Worm (Caenorhabditis elegans): ENCODE data around the gene C24A3.1.

Gene C24A3.1

ce11 chrX:8998809-8999208, at the start of gene C24A3.1:
Gene C24A3.1 (plus strand): TSS chrX:8999071.
- no peak for TF ChIP-seq hmbx-1 (tag; optimal IDR thresholded peaks at IDR 0.05)
- no peak for TF ChIP-seq hnd-1 (tag; optimal IDR thresholded peaks at IDR 0.05)
- no peak for TF ChIP-seq aly-1 (tag; optimal IDR thresholded peaks at IDR 0.05)
- TF ChIP-seq ama-1 (optimal IDR thresholded peaks at IDR 0.05) = no peak
- no peak for TF ChIP-seq tra-4 (tag; optimal IDR thresholded peaks at IDR 0.05)

DNA sequence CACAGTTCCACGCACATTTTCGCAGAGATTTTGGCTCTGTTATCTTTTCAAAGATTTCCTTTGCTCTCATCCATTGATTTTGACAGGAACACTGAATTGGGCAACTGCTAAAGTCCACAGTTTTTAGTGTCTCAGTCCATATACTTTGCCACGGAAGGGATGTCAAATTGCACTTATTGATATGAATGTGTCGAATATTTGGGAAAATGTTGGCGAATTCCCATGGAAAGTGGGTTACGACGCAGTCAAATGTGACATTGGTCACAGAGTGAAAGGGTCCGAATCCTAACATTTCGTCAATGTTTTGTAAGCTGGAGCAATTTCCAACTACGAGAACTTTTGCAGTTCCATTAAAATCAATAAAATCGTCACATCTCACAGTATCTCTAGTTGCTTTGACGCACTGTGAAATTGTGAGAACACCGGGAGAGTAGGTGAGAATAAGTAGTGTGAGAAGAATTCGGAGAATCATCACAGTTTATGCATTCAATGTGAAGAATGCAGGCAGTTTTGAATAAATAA, 48.3 kb upstream of the C24A3.1 start, which contains the start of gene trk-1:
TSS of gene trk-1 (minus strand) at position 472 of the 522 bp plus-strand sequence.
- TF ChIP-seq scrt-1 (GFP tag; IDR thresholded peaks at IDR 0.05) (no peak), tbx-37 (GFP tag; conservative IDR thresholded peaks at IDR 0.05) (no peak), hmbx-1 (tag; optimal IDR thresholded peaks at IDR 0.05) (no peak), F13C5.2 (tag; optimal IDR thresholded peaks at IDR 0.05) (no peak), ceh-13 (GFP tag; optimal IDR thresholded peaks at IDR 0.05) (no peak), pes-1 (GFP tag; IDR thresholded peaks at IDR 0.05) (no peak), tra-4 (tag; optimal IDR thresholded peaks at IDR 0.05) (no peak), ama-1 (optimal IDR thresholded peaks at IDR 0.05) (no peak), hnd-1 (tag; optimal IDR thresholded peaks at IDR 0.05) (no peak), sea-1 (GFP tag; conservative IDR thresholded peaks at IDR 0.05) (no peak), ceh-36 (tag; optimal IDR thresholded peaks at IDR 0.05) (no peak), aly-1 (tag; optimal IDR thresholded peaks at IDR 0.05) (no peak), ets-7 (tag; optimal IDR thresholded peaks at IDR 0.05) (no peak), tbx-11 (GFP tag; IDR thresholded peaks at IDR 0.05) (no peak)

- TF ChIP-seq ceh-13 (GFP tag; optimal IDR thresholded peaks at IDR 0.05) = no peak
- no peak for TF ChIP-seq hmg-4 (GFP tag; optimal IDR thresholded peaks at IDR 0.05)
- TF ChIP-seq tra-4 (tag; optimal IDR thresholded peaks at IDR 0.05) = no peak
- TF ChIP-seq hnd-1 (tag; optimal IDR thresholded peaks at IDR 0.05) = no peak
- TF ChIP-seq ceh-36 (tag; optimal IDR thresholded peaks at IDR 0.05) = no peak
- no peak for TF ChIP-seq ets-7 (tag; optimal IDR thresholded peaks at IDR 0.05)
- no peak for TF ChIP-seq sea-1 (GFP tag; conservative IDR thresholded peaks at IDR 0.05)
- no peak for TF ChIP-seq B0310.2 (tag; optimal IDR thresholded peaks at IDR 0.05)
- no peak for TF ChIP-seq tbx-37 (GFP tag; conservative IDR thresholded peaks at IDR 0.05)
- TF ChIP-seq flt-1 (GFP tag; IDR thresholded peaks at IDR 0.05) = no peak
These were observed 46.9 kb upstream of the C24A3.1 start for ce11 chrX:8952007-8952406.

DNA sequence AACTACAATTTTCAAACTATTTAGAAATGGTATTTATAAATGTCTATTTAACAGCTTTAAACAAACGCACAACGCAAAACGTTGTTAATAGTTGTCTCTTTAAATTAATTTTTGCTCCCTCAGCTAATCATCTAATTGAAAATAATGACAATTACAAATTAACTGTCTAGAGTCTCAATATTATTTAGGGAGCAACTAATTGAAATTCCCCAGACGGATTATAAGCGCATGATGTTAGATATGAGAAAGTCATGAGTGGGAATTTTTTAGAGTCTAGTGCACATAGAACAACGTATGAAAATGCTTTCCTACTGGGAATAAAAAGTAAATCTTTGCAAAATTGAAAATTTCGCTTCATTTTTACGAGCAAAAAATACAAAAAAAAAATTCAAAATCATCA, 45.9 kb upstream of the C24A3.1 start:
- TF ChIP-seq tra-4 (tag; optimal IDR thresholded peaks at IDR 0.05) (no peak), flt-1 (GFP tag; IDR thresholded peaks at IDR 0.05) (no peak), ceh-36 (tag; optimal IDR thresholded peaks at IDR 0.05) (no peak), ama-1 (optimal IDR thresholded peaks at IDR 0.05) (no peak), F13C5.2 (tag; optimal IDR thresholded peaks at IDR 0.05) (no peak), aly-1 (tag; optimal IDR thresholded peaks at IDR 0.05) (no peak), sea-1 (GFP tag; conservative IDR thresholded peaks at IDR 0.05) (no peak), hnd-1 (tag; optimal IDR thresholded peaks at IDR 0.05) (no peak), ceh-13 (GFP tag; optimal IDR thresholded peaks at IDR 0.05) (no peak), tbx-11 (GFP tag; IDR thresholded peaks at IDR 0.05) (no peak), tbx-37 (GFP tag; conservative IDR thresholded peaks at IDR 0.05) (no peak), scrt-1 (GFP tag; IDR thresholded peaks at IDR 0.05) (no peak), B0310.2 (tag; optimal IDR thresholded peaks at IDR 0.05) (no peak), hmbx-1 (tag; optimal IDR thresholded peaks at IDR 0.05) (no peak), ets-7 (tag; optimal IDR thresholded peaks at IDR 0.05) (no peak), hmg-4 (GFP tag; optimal IDR thresholded peaks at IDR 0.05) (no peak)

ce11 chrX:8955808-8956207, 43.1 kb upstream of the C24A3.1 start:
- TF ChIP-seq hnd-1 (tag; optimal IDR thresholded peaks at IDR 0.05) (no peak), hmg-4 (GFP tag; optimal IDR thresholded peaks at IDR 0.05) (no peak), hmbx-1 (tag; optimal IDR thresholded peaks at IDR 0.05) (no peak), sea-1 (GFP tag; conservative IDR thresholded peaks at IDR 0.05) (no peak), B0310.2 (tag; optimal IDR thresholded peaks at IDR 0.05) (no peak), tra-4 (tag; optimal IDR thresholded peaks at IDR 0.05) (no peak), flt-1 (GFP tag; IDR thresholded peaks at IDR 0.05) (no peak), scrt-1 (GFP tag; IDR thresholded peaks at IDR 0.05) (no peak)

DNA sequence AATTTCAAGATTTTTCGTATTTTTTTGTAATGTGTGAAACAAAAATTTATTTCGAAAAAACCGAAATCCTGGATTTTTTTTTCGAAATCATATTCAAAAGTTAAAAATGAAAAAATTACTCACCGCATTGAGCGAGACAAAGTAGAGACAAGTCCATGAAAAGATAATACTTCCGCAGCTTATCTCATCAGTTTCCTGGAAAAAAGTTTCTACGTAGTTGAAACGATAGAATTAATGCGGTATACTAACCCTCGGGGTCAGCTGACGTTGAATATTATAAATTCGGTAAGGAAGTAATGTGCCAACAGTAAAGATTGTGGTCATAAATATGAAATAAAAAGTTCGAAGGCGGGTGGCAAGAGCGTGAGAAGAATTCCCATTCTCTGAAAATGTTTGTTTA, 40.9 kb upstream of the C24A3.1 start:
- TF ChIP-seq ets-7 (tag; optimal IDR thresholded peaks at IDR 0.05) (no peak), flt-1 (GFP tag; IDR thresholded peaks at IDR 0.05) (no peak), F13C5.2 (tag; optimal IDR thresholded peaks at IDR 0.05) (no peak), sea-1 (GFP tag; conservative IDR thresholded peaks at IDR 0.05) (no peak), B0310.2 (tag; optimal IDR thresholded peaks at IDR 0.05) (no peak), hmbx-1 (tag; optimal IDR thresholded peaks at IDR 0.05) (no peak), ceh-36 (tag; optimal IDR thresholded peaks at IDR 0.05) (no peak), hmg-4 (GFP tag; optimal IDR thresholded peaks at IDR 0.05) (no peak), aly-1 (tag; optimal IDR thresholded peaks at IDR 0.05) (no peak), ceh-13 (GFP tag; optimal IDR thresholded peaks at IDR 0.05) (no peak), tra-4 (tag; optimal IDR thresholded peaks at IDR 0.05) (no peak)

DNA sequence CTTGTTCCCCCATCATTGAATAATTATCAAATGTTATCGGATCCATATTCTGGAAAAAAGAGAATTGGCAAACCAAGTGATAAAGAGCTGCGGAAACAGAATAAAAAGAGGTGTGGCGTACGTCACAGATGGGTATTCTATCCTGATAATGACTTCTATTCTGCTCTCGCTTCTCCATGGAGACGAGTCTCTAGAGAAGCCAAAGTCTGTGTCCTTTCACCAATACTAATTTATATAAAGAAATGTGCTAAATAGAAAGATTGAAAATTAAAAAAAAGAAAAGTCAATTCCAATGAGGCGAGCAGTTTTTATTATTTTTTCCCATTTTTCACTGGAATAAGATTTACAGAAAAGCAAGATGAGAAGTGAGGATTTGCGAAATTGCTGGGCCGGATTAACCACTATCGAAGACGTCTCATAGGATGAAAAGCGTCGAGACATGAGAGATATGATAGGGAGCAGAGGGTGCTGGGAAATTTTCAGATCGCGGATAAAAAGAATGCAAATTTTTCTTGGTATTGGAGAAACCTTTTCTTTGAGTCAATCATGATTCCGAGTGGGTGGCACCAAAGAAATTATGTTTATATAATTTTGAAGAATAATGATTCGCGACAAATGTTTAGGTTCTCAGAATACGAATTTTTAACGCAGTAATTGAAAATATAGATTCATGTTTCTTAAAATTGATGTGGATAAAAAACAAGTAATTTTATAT, 37.6 kb upstream of the C24A3.1 start, which contains the start of gene aexr-3:
TSS of gene aexr-3 (minus strand) at position 51 of the 715 bp plus-strand sequence.
- no peak for TF ChIP-seq hmg-4 (GFP tag; optimal IDR thresholded peaks at IDR 0.05)

DNA sequence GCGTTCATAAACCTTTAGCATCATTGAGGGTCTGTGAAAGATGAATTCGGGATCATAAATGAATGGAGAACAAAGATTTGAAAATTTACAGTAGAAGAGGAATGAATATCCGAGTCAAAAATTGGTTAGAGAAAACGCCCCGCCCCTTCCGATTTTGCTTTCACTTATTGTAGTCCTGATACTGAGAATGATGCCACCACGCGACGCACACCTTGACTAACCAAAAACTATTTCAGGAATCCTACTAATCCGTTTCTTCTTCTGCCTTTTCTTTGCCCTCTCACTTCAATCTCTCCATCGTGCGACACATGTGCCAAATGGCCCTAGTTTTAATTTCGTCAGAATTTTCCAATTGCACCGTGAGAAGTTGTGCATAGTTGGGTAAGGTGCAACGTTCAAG, 35.4 kb upstream of the C24A3.1 start:
- TF ChIP-seq tbx-37 (GFP tag; conservative IDR thresholded peaks at IDR 0.05) (no peak), hmg-4 (GFP tag; optimal IDR thresholded peaks at IDR 0.05) (no peak), tra-4 (tag; optimal IDR thresholded peaks at IDR 0.05) (no peak)
